Fruit fly (Drosophila melanogaster) ovary, adult (tissue): ENCODE measurements around the gene Gld.

Source experiments
- CG17801 ChIP-seq: fragments of 200-800 bp; optimal IDR thresholded peaks from 2 replicates; lab custom pipeline; 2019; ENCODE audit warnings: missing biosample characterization, mild to moderate bottlenecking, missing genetic modification characterization, moderate library complexity; ENCODE audit not compliant: partially characterized antibody

The Gld gene

DNA sequence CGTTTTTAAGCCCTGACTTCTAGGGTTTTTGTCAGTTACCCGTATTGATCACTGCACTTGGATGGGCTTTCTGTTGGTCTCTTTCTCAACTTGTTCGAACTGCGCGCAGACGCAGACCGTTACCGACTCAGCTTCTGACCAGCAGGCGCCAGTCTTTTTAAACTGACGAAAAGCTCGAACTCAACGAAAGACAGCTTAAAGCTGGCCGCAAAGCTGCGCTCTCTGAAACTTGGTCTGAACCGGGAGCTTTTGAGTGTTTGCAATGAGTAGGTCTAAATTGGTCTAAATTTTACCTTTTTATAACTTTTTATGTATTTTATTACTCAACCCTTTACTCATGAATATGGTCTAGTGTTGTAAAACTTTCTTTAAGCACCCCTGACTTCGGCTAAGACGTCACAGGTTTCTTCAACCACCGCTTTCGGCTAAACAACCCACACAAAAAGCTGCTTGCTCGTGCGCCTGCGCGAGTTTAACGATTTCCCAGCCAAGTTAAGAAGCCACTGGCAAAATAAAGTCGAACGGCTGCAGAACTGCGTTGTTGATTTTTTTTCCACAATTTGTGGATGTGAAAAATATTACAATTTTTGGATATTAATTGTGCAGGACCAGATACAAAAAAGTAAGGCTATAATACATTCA is at the start of gene Gld, which contains the start of gene Syt4:
TSS of gene Gld (minus strand) at position 137 of the 642 bp plus-strand sequence.
TSS of gene Syt4 (plus strand) at position 499 of the 642 bp plus-strand sequence.
- no peak for TF ChIP-seq CG17801 (GFP tag; lab: Kevin White, UChicago)

- no peak for TF ChIP-seq CG17801 (GFP tag; lab: Kevin White, UChicago)
These were observed 47.5 kb upstream of the Gld start for dm6 chr3R:7313034-7313433.

DNA sequence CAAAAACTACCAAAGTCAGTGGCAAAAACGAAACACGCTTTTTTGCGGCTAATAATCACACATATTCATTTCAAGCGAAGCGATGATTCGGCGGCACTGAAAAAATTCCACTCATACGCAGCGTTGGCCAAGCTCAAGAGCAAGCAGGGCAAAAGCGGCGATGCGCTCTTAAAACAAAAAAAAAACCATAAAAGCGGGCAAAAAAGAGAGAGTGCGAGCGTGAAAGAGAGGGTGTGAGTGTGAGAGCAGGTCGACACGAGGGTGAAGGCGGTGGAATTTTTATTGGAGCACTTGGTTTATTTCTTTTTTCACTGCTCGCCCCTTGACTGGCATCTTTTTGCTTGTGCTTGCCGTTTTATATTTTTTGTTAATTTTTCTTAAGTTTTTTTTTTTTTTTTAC is 45.1 kb upstream of the Gld start:
- TF ChIP-seq CG17801 (GFP tag; lab: Kevin White, UChicago), result no peak

- TF ChIP-seq CG17801 (GFP tag; lab: Kevin White, UChicago), result no peak
These were observed 44.1 kb upstream of the Gld start, which contains the start of gene rn for dm6 chr3R:7309579-7310037. Gene rn, minus strand, starts transcription at chr3R:7309629.

dm6 chr3R:7306539-7307192 is 41.2 kb upstream of the Gld start:
- no peak for TF ChIP-seq CG17801 (GFP tag; lab: Kevin White, UChicago)

dm6 chr3R:7304455-7305088 is 39.1 kb upstream of the Gld start, which contains the start of gene CG42544:
Gene CG42544, plus strand, starts transcription at chr3R:7304592.
- TF ChIP-seq CG17801 (GFP tag; lab: Kevin White, UChicago), result no peak

DNA sequence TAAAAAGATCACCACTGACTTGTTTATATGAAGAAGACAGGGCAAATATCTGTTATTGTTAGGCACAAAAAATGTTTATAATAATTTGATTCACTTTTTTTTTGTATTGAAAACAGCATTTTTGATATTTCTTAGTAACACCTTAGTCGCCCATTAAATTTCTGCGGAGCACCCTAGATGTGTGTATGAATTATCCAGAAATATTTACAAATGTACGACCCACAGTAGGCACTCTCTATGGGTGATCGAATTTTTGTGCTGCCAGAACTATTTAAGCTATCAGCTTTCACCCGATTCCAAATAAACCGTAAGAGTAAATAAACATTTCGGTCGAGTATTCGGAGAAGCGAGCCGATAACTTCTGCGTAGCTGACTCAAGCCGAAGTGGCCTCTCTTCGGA is 20.2 kb upstream of the Gld start, which contains the start of gene RacGAP84C:
TSS of gene RacGAP84C (plus strand) at position 301 of the 400 bp plus-strand sequence.
- no peak for TF ChIP-seq CG17801 (GFP tag; lab: Kevin White, UChicago)

dm6 chr3R:7282244-7282890 is 16.9 kb upstream of the Gld start:
- TF ChIP-seq CG17801 (GFP tag; lab: Kevin White, UChicago), result no peak

DNA sequence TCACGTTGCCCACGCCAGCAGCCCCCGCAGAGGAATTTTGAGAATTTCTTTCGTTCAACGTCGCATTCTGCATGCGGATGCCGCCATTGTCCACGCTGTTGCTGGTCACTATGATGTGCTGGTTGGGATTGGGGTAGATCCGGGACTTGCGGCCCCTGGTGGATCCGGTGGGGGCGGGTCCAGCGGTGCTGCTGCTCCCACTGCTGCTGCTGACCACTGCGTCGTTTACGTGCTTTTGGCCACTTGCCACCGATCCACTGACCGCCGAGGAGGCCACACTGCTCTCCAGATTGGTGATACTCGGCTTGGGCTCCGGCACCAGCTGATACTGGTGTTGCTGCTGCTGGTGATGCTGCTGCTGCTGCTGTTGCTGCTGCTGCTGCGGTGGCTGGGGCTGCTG is 11.3 kb upstream of the Gld start:
- TF ChIP-seq CG17801 (GFP tag; lab: Kevin White, UChicago), result no peak

dm6 chr3R:7274973-7275525 is 9.5 kb upstream of the Gld start:
- no peak for TF ChIP-seq CG17801 (GFP tag; lab: Kevin White, UChicago)

- no peak for TF ChIP-seq CG17801 (GFP tag; lab: Kevin White, UChicago)
These were observed 5.9 kb downstream of the Gld start for dm6 chr3R:7259554-7259953.

DNA sequence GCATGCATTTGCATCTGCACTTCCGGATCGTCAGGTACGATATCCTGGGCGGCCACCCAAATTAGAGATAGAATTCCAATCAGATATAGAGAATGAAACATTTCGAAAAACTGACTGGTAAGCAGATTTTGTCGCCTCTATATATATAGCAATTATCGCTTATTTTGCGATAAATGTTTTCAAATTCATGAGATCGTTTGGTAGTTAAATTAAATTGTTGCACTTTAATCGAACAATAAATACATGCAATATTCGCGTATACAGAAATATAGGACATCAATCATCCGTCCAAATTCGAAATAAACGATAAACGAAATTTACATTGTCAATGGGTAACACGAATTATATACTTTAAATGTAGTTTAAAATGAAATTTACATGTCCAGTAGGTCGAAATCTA is 13.6 kb downstream of the Gld start, which contains the start of gene Obp84a:
TSS of gene Obp84a (minus strand) at position 101 of the 400 bp plus-strand sequence.
- no peak for TF ChIP-seq CG17801 (GFP tag; lab: Kevin White, UChicago)

- peak; percentile 98 for TF ChIP-seq CG17801 (GFP tag; lab: Kevin White, UChicago)
These were observed 16.0 kb downstream of the Gld start, which contains the start of the genes CG1227 and Dtwd2 for dm6 chr3R:7249460-7249859. Gene CG1227, minus strand, starts transcription at chr3R:7249738. Gene Dtwd2, plus strand, starts transcription at chr3R:7249795.

DNA sequence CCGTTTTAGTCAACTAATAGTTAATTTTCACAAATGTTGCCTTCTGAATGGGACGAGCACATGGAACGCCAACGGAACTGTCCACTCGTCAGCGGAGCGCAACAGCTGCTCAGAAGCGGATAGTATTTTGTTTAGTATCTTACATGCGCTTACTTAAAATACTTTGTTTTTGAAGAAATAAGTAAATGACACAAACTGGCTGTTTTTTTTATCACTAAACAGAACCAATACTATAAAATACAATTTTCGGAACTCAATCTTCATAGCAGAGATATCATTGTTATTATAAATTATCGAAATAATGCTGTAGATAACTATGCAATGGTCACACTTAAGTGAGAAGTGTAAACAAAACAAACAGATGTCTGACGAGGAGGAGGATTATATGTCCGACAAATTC is 18.6 kb downstream of the Gld start, which contains the start of the genes Noc3 and CG10053:
TSS of gene Noc3 (minus strand) at position 81 of the 400 bp plus-strand sequence.
TSS of gene CG10053 (plus strand) at position 202 of the 400 bp plus-strand sequence.
- TF ChIP-seq CG17801 (GFP tag; lab: Kevin White, UChicago), result no peak
